Worm (Caenorhabditis elegans) whole organism, midembryonic: ENCODE data around the gene F58E6.13.

Experiments
- T22C8.4 ChIP-seq: fragments of 200-800 bp; sonication (Bioruptor generic); IDR thresholded peaks from 2 replicates; pipeline ENCODE4 v1.3.6; 2022; ENCODE audit warnings: missing genetic modification characterization, missing compliant biosample characterization
- cog-1 ChIP-seq: sonication (generic microtip); optimal IDR thresholded peaks from 2 replicates; lab custom pipeline; 2016; ENCODE audit warnings: missing genetic modification characterization, missing compliant biosample characterization
- flt-1 ChIP-seq: fragments of 200-800 bp; sonication (Bioruptor generic); IDR thresholded peaks from 2 replicates; pipeline ENCODE4 v1.3.6; 2022; ENCODE audit warnings: missing genetic modification characterization, missing compliant biosample characterization
- klf-2 ChIP-seq: fragments of 200-800 bp; sonication (Bioruptor generic); conservative IDR thresholded peaks from 2 replicates; pipeline ENCODE4 v1.3.6; 2022; ENCODE audit warnings: missing genetic modification reagents, missing genetic modification characterization, missing compliant biosample characterization
- tab-1 ChIP-seq: fragments of 200-800 bp; sonication (Bioruptor generic); IDR thresholded peaks from 2 replicates; pipeline ENCODE4 v1.3.6; 2022; ENCODE audit warnings: missing genetic modification characterization, missing compliant biosample characterization

DNA sequence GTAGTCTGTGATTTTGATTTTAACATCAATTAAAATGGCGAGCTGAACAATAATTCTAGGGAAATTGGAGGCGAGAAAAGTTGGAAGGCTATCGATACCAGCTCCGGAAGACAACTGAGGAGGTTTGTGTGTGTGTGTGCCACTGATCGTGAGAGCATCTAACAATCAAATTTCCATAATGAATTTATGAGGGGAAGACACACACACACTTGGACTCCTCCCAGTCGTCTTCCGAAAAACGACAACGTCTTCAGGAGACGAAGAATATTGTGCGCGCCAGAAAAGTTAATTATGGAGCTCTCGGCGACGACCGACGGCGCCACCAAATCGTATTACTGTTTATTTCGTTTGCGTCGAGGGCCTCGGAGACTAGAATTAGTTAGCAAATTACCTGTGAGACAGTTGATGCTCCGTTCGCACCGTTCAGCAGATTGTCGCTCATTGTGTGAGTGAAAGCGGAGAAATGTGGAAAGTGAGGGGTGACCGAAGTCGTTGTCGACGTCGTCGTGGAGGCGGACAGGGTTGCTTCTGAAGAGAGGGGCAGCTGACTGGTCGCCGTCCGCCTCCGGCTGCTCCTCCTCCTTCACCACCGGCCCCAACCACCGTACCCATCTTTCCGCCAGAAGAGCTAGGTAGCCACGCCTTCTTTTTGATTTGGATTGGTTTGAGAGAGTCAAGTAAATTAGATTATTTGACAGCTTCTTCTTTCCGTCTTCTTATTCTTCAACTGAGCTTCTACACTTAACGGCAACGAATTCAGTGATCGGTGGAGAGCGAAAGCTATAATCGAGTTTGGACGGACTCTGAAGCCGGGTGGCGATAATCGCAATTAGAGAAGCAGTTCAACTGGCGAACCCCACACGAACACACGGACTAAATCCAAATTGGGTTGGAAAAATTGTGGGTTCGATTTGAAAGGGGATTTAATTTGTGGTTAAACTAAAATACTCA, 24.1 kb downstream of the F58E6.13 start, which contains the start of gene unc-42:
- 0 out of 2 replicates have a peak, but pooled peaks have one; percentile 27 for TF ChIP-seq flt-1
- no peak for TF ChIP-seq tab-1 (GFP tag; lab: Robert Waterston, UW)
- TF ChIP-seq cog-1 (tag; lab: Kevin White, UChicago), result no peak
- no peak for TF ChIP-seq klf-2 (GFP tag; lab: Robert Waterston, UW)
- TF ChIP-seq T22C8.4 (GFP tag; lab: Robert Waterston, UW), result no peak
